Fruit fly (Drosophila melanogaster) whole organism, embryonic: ENCODE measurements around the gene CG1233.

Experiments
- Awh ChIP-seq: fragments of 200-800 bp; sonication (Bioruptor generic); IDR thresholded peaks from 2 replicates; pipeline ENCODE4, ENCODE4 v1.3.6; 2022; ENCODE audit warnings: missing biosample characterization, missing genetic modification characterization
- Bteb2 ChIP-seq: fragments of 200-800 bp; sonication (Bioruptor generic); optimal IDR thresholded peaks from 2 replicates; lab custom pipeline; 2016; ENCODE audit warnings: missing biosample characterization, missing genetic modification characterization
- CG10543 ChIP-seq: fragments of 200-800 bp; sonication (Bioruptor generic); optimal IDR thresholded peaks from 3 replicates; lab custom pipeline; 2017; ENCODE audit warnings: missing biosample characterization, mild to moderate bottlenecking, missing genetic modification characterization, moderate library complexity
- CG11085 ChIP-seq: fragments of 200-800 bp; sonication (Bioruptor generic); IDR thresholded peaks from 2 replicates; pipeline ENCODE4 v1.3.6; 2022; ENCODE audit warnings: missing biosample characterization, missing genetic modification characterization
- CG11093 ChIP-seq: fragments of 200-800 bp; sonication (Bioruptor generic); IDR thresholded peaks from 3 replicates; pipeline ENCODE4 v1.3.6; 2022; ENCODE audit warnings: missing biosample characterization, missing genetic modification characterization
- CG11456 ChIP-seq: fragments of 200-800 bp; sonication (Bioruptor generic); IDR thresholded peaks from 3 replicates; pipeline ENCODE4 v1.3.6; 2022; ENCODE audit warnings: missing biosample characterization, missing genetic modification characterization
- CG11696 ChIP-seq: fragments of 200-800 bp; sonication (Bioruptor generic); IDR thresholded peaks from 2 replicates; pipeline ENCODE4 v1.3.6; 2022; ENCODE audit warnings: missing biosample characterization, missing genetic modification characterization
- CG12236 ChIP-seq: fragments of 200-800 bp; sonication (Bioruptor generic); optimal IDR thresholded peaks from 2 replicates; lab custom pipeline; 2016; ENCODE audit warnings: missing biosample characterization, missing genetic modification characterization
- CG12942 ChIP-seq: fragments of 200-800 bp; sonication (Bioruptor generic); optimal IDR thresholded peaks from 3 replicates; lab custom pipeline; 2016; ENCODE audit warnings: missing biosample characterization, missing genetic modification characterization
- CG13296 ChIP-seq: fragments of 200-800 bp; sonication (Bioruptor generic); optimal IDR thresholded peaks from 3 replicates; lab custom pipeline; 2018; ENCODE audit warnings: missing biosample characterization, mild to moderate bottlenecking, missing genetic modification characterization
- CG14441 ChIP-seq: fragments of 200-800 bp; sonication (Bioruptor generic); IDR thresholded peaks from 2 replicates; pipeline ENCODE4 v1.3.6; 2022; ENCODE audit warnings: missing biosample characterization, missing genetic modification characterization
- CG15514 ChIP-seq: fragments of 200-800 bp; sonication (Bioruptor generic); optimal IDR thresholded peaks from 3 replicates; lab custom pipeline; 2017; ENCODE audit warnings: missing biosample characterization, missing genetic modification characterization, mild to moderate bottlenecking, moderate library complexity, missing genetic modification reagents
- CG2712 ChIP-seq: fragments of 200-800 bp; optimal IDR thresholded peaks from 3 replicates; lab custom pipeline; 2019; ENCODE audit warnings: missing biosample characterization, mild to moderate bottlenecking, missing genetic modification characterization, moderate library complexity
- CG2889 ChIP-seq: fragments of 200-800 bp; sonication (Bioruptor generic); IDR thresholded peaks from 3 replicates; pipeline ENCODE4 v1.3.6; 2022; ENCODE audit warnings: missing biosample characterization, missing genetic modification characterization
- CG30020 ChIP-seq: fragments of 200-800 bp; optimal IDR thresholded peaks from 2 replicates; lab custom pipeline; 2019; ENCODE audit warnings: missing biosample characterization, mild to moderate bottlenecking, missing genetic modification characterization, moderate library complexity
- CG6765 ChIP-seq: fragments of 200-800 bp; sonication (Bioruptor generic); optimal IDR thresholded peaks from 3 replicates; lab custom pipeline; 2017; ENCODE audit warnings: missing biosample characterization, mild to moderate bottlenecking, missing genetic modification characterization
- CG7372 ChIP-seq: fragments of 200-800 bp; sonication (Bioruptor generic); IDR thresholded peaks from 2 replicates; pipeline ENCODE4 v1.3.6; 2022; ENCODE audit warnings: missing biosample characterization, missing genetic modification characterization
- CG7786 ChIP-seq: fragments of 200-800 bp; sonication (Bioruptor generic); optimal IDR thresholded peaks from 2 replicates; lab custom pipeline; 2016; ENCODE audit warnings: missing biosample characterization, missing genetic modification characterization
- CG9215 ChIP-seq: fragments of 200-800 bp; sonication (Bioruptor generic); IDR thresholded peaks from 2 replicates; pipeline ENCODE4 v1.3.6; 2022; ENCODE audit warnings: missing biosample characterization, missing genetic modification characterization
- D ChIP-seq, 2 experiments: fragments of 200-800 bp in 1 of 2; fragments of >200 bp in 1 of 2; sonication (Bioruptor generic) in 1 of 2; optimal IDR thresholded peaks; 2 replicates in 1 of 2; 3 replicates in 1 of 2; lab custom pipeline; 2017; ENCODE audit warnings: mild to moderate bottlenecking in 1 of 2, missing biosample characterization in 1 of 2, missing genetic modification characterization in 1 of 2, missing genetic modification reagents in 1 of 2
- D19A ChIP-seq: fragments of 200-800 bp; optimal IDR thresholded peaks from 3 replicates; lab custom pipeline; 2019; ENCODE audit warnings: missing biosample characterization, mild to moderate bottlenecking, missing genetic modification characterization, moderate library complexity
- Dbx ChIP-seq: fragments of 200-800 bp; sonication (Bioruptor generic); IDR thresholded peaks from 3 replicates; pipeline ENCODE4 v1.3.6; 2022; ENCODE audit warnings: missing biosample characterization, missing genetic modification characterization
- Deaf1 ChIP-seq: fragments of 200-800 bp; optimal IDR thresholded peaks from 3 replicates; lab custom pipeline; 2019; ENCODE audit warnings: missing biosample characterization, mild to moderate bottlenecking, missing genetic modification characterization, moderate library complexity
- Elba2 ChIP-seq: fragments of 200-800 bp; sonication (Bioruptor generic); optimal IDR thresholded peaks from 3 replicates; lab custom pipeline; 2016; ENCODE audit warnings: missing biosample characterization, missing genetic modification characterization
- Fer3 ChIP-seq: fragments of 200-800 bp; sonication (Bioruptor generic); optimal IDR thresholded peaks from 2 replicates; lab custom pipeline; 2018; ENCODE audit warnings: missing biosample characterization, mild to moderate bottlenecking, missing genetic modification characterization, moderate library complexity
- Hsf ChIP-seq: fragments of 200-800 bp; sonication (Bioruptor generic); optimal IDR thresholded peaks from 3 replicates; lab custom pipeline; 2016; ENCODE audit warnings: missing biosample characterization, missing genetic modification characterization
- Mes4 ChIP-seq: fragments of 200-800 bp; sonication (Bioruptor generic); optimal IDR thresholded peaks from 2 replicates; lab custom pipeline; 2016; ENCODE audit warnings: missing biosample characterization, missing genetic modification characterization
- NFAT ChIP-seq: fragments of 200-800 bp; sonication (Bioruptor generic); IDR thresholded peaks from 2 replicates; pipeline ENCODE4 v1.3.6; 2022; ENCODE audit warnings: missing biosample characterization, missing genetic modification characterization
- Nf-YC ChIP-seq: fragments of 200-800 bp; optimal IDR thresholded peaks from 3 replicates; lab custom pipeline; 2019; ENCODE audit warnings: missing biosample characterization, mild to moderate bottlenecking, missing genetic modification characterization, moderate library complexity
- Oaz ChIP-seq: fragments of 200-800 bp; sonication (Bioruptor generic); IDR thresholded peaks from 2 replicates; pipeline ENCODE4 v1.3.6; 2022; ENCODE audit warnings: missing biosample characterization, missing genetic modification characterization
- Oli ChIP-seq: fragments of 200-800 bp; sonication (Bioruptor generic); optimal IDR thresholded peaks from 2 replicates; lab custom pipeline; 2018; ENCODE audit warnings: missing biosample characterization, mild to moderate bottlenecking, missing genetic modification characterization, moderate library complexity
- Ravus ChIP-seq: fragments of 200-800 bp; sonication (Bioruptor generic); IDR thresholded peaks from 2 replicates; pipeline ENCODE4 v1.3.6; 2022; ENCODE audit warnings: missing biosample characterization, missing genetic modification characterization
- TFAM ChIP-seq: fragments of 200-800 bp; sonication (Bioruptor generic); optimal IDR thresholded peaks from 2 replicates; lab custom pipeline; 2017; ENCODE audit warnings: missing biosample characterization, missing genetic modification characterization, inconsistent platforms
- ac ChIP-seq: fragments of 200-800 bp; sonication (Bioruptor generic); optimal IDR thresholded peaks from 3 replicates; lab custom pipeline; 2017; ENCODE audit warnings: missing biosample characterization, mild to moderate bottlenecking, missing genetic modification characterization
- az2 ChIP-seq: fragments of 200-800 bp; sonication (Bioruptor generic); optimal IDR thresholded peaks from 3 replicates; lab custom pipeline; 2016; ENCODE audit warnings: missing biosample characterization, missing genetic modification characterization
- chm ChIP-seq: fragments of 200-800 bp; sonication (Bioruptor generic); IDR thresholded peaks from 2 replicates; pipeline ENCODE4 v1.3.6; 2022; ENCODE audit warnings: missing biosample characterization, missing genetic modification characterization
- ci ChIP-seq: fragments of 200-800 bp; sonication (Bioruptor generic); IDR thresholded peaks from 3 replicates; pipeline ENCODE4 v1.3.6; 2022; ENCODE audit warnings: missing biosample characterization, missing genetic modification characterization
- crc ChIP-seq: fragments of 200-800 bp; sonication (Bioruptor generic); optimal IDR thresholded peaks from 2 replicates; lab custom pipeline; 2016; ENCODE audit warnings: missing biosample characterization, missing genetic modification characterization
- dmrt11E ChIP-seq: fragments of 200-800 bp; sonication (Bioruptor generic); optimal IDR thresholded peaks from 3 replicates; lab custom pipeline; 2018; ENCODE audit warnings: missing biosample characterization, mild to moderate bottlenecking, missing genetic modification characterization, moderate library complexity
- emc ChIP-seq: fragments of 200-800 bp; sonication (Bioruptor generic); optimal IDR thresholded peaks from 2 replicates; lab custom pipeline; 2016; ENCODE audit warnings: missing biosample characterization, missing genetic modification characterization
- gcm2 ChIP-seq: fragments of 200-800 bp; sonication (Bioruptor generic); optimal IDR thresholded peaks from 2 replicates; lab custom pipeline; 2016; ENCODE audit warnings: missing biosample characterization, missing genetic modification characterization
- h ChIP-seq: fragments of >200 bp; optimal IDR thresholded peaks from 2 replicates; lab custom pipeline; 2017
- lola ChIP-seq, 3 experiments: fragments of >200 bp in 2 of 3; fragments of 200-800 bp in 1 of 3; sonication (Bioruptor generic) in 1 of 3; optimal IDR thresholded peaks; 2 replicates each; lab custom pipeline; 2017 to 2019; ENCODE audit warnings: missing biosample characterization in 3 of 3, missing genetic modification characterization in 3 of 3, mild to moderate bottlenecking in 1 of 3, moderate library complexity in 1 of 3
- p53 ChIP-seq: fragments of 200-800 bp; sonication (Bioruptor generic); optimal IDR thresholded peaks from 2 replicates; lab custom pipeline; 2016; ENCODE audit warnings: missing biosample characterization, missing genetic modification characterization
- peb ChIP-seq: fragments of 200-800 bp; sonication (Bioruptor generic); IDR thresholded peaks from 2 replicates; pipeline ENCODE4 v1.3.6; 2022; ENCODE audit warnings: missing biosample characterization, missing genetic modification characterization
- rib ChIP-seq: fragments of 200-800 bp; sonication (Bioruptor generic); IDR thresholded peaks from 2 replicates; pipeline ENCODE4 v1.3.6; 2022; ENCODE audit warnings: missing biosample characterization, missing genetic modification characterization
- schlank ChIP-seq: fragments of 200-800 bp; sonication (Bioruptor generic); optimal IDR thresholded peaks from 2 replicates; lab custom pipeline; 2018; ENCODE audit warnings: missing biosample characterization, mild to moderate bottlenecking, missing genetic modification characterization
- tap ChIP-seq: fragments of 200-800 bp; optimal IDR thresholded peaks from 3 replicates; lab custom pipeline; 2019; ENCODE audit warnings: missing biosample characterization, mild to moderate bottlenecking, missing genetic modification characterization, moderate library complexity
- tup ChIP-seq: fragments of 200-800 bp; sonication (Bioruptor generic); optimal IDR thresholded peaks from 2 replicates; lab custom pipeline; 2016; ENCODE audit warnings: missing biosample characterization, mild to moderate bottlenecking, missing genetic modification characterization, moderate library complexity
- yki ChIP-seq: fragments of >200 bp; optimal IDR thresholded peaks from 3 replicates; lab custom pipeline; 2018

The CG1233 gene

DNA sequence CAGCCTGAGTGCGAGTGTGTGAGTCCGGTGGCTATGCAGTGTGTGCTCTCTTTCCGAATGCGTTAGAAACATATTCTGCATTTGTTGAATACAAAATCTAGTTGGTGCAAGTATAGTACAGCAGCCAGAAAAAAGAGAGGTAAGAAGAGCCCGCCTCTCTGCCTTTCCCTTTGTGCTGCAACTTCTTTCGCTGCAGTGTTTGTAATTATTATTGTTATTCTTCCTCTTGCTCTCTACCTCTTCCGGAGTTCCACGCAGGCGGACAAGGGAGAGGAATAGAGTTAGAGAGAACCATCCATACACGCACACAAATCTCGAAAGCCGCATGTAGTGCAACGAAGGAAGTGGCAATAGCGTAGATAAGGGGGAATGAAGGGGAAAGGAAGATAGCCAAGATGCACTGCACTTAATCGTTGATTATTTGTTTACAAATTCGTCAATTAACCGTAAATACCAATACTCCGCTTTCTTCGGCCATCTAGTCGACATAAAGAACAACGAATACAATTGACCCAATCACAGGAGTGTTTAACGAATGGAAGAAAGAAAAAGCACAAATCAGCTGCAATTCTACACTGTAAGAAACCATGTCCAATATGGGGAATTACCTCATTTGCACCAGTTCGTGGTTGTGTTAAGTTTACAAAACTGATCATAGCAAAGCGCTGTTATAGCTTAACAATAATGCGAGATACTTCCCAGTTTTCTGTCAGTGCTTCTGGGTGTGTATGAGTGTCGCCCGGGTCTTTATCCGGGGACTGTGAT lies 13.4 kb upstream of the CG1233 start (continued):
- TF ChIP-seq peb (GFP tag; lab: Robert Waterston, UW) (peak; percentile 74), CG10543 (no peak), yki (lab: Kevin White, UChicago) (no peak), ac (no peak), schlank (tag; lab: Kevin White, UChicago) (peak; percentile 7), tap (tag; lab: Kevin White, UChicago) (peak; percentile 62), CG12236 (GFP tag; lab: Kevin White, UChicago) (peak; percentile 81), Nf-YC (tag; lab: Kevin White, UChicago) (no peak), CG12942 (peak; percentile 77), Dbx (GFP tag; lab: Robert Waterston, UW) (no peak), CG2889 (peak; percentile 44; the same call in 1 of the 3 replicates), CG7372 (0 out of 2 replicates have a peak, but pooled peaks have one; percentile 23), CG6765 (GFP tag; lab: Kevin White, UChicago) (peak; percentile 15), Elba2 (GFP tag; lab: Kevin White, UChicago) (peak; percentile 12), CG11456 (GFP tag; lab: Robert Waterston, UW) (no peak), CG14441 (GFP tag; lab: Robert Waterston, UW) (peak; percentile 63), CG15514 (peak; percentile 21), CG9215 (GFP tag; lab: Robert Waterston, UW) (peak; percentile 45; the same call in 1 of the 2 replicates), NFAT (GFP tag; lab: Robert Waterston, UW) (peak; percentile 40; the same call in 1 of the 2 replicates), rib (GFP tag; lab: Robert Waterston, UW) (no peak), Deaf1 (peak; percentile 9), D19A (peak; percentile 71), CG11696 (GFP tag; lab: Robert Waterston, UW) (no peak), h (lab: Kevin White, UChicago) (no peak), lola (GFP tag; optimal IDR thresholded peaks at IDR 0.05; lab: Kevin White, UChicago) (peak in 1 of 3 experiments; percentile 69), TFAM (GFP tag; lab: Kevin White, UChicago) (peak; percentile 17), Mes4 (GFP tag; lab: Kevin White, UChicago) (peak; percentile 44), CG7786 (GFP tag; lab: Kevin White, UChicago) (peak; percentile 73), Bteb2 (GFP tag; lab: Kevin White, UChicago) (no peak), CG2712 (tag; lab: Kevin White, UChicago) (peak; percentile 87), gcm2 (GFP tag; lab: Kevin White, UChicago) (peak; percentile 33), Ravus (GFP tag; lab: Robert Waterston, UW) (peak; percentile 25; the same call in 1 of the 2 replicates), dmrt11E (tag; lab: Kevin White, UChicago) (peak; percentile 80), ci (GFP tag; lab: Robert Waterston, UW) (peak; percentile 92), CG13296 (GFP tag; lab: Kevin White, UChicago) (no peak), Oli (tag; lab: Kevin White, UChicago) (peak; percentile 77), tup (no peak), chm (GFP tag; lab: Robert Waterston, UW) (peak; percentile 88), Fer3 (tag; lab: Kevin White, UChicago) (peak; percentile 34), CG11085 (GFP tag; lab: Robert Waterston, UW) (no peak), p53 (GFP tag; lab: Kevin White, UChicago) (peak; percentile 33), az2 (GFP tag; lab: Kevin White, UChicago) (peak; percentile 83), D (optimal IDR thresholded peaks at IDR 0.05; lab: Kevin White, UChicago) (no peak), D (GFP tag; optimal IDR thresholded peaks at IDR 0.05; lab: Kevin White, UChicago) (peak; percentile 83), emc (GFP tag; lab: Kevin White, UChicago) (peak; percentile 28), CG11093 (GFP tag; lab: Robert Waterston, UW) (peak; percentile 75; the same call in 2 of the 3 replicates), Awh (peak; percentile 85), CG30020 (tag; lab: Kevin White, UChicago) (no peak), crc (peak; percentile 13), Hsf (peak; percentile 71), Oaz (GFP tag; lab: Robert Waterston, UW) (no peak)
